Worm (Caenorhabditis elegans): ENCODE data around the gene srw-60.

DNA sequence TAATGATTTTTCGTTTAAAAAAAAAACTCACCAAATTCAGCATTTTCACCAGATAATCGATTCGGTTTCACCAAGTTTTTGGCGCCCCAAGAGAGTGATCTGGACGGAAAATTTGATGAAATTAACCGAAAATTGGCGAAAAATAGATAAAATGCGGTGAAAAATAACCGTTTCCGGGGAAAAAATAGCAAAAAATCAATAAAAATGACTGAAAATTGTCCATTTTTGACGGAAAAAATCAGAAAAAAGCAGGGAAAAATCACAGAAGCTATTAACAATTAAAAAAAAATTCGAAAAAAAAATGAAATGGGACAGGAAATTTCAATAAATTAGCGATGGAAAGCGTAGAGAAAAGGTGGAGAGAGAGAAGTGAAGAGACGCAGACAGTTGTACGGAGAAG, 44.9 kb upstream of the srw-60 start, which contains the start of gene ubc-15:
- TF ChIP-seq ref-1 (GFP tag; conservative IDR thresholded peaks at IDR 0.05) (no peak), T22C8.4 (GFP tag; IDR thresholded peaks at IDR 0.05) (no peak), ztf-23 (GFP tag; IDR thresholded peaks at IDR 0.05) (no peak), flt-1 (GFP tag; IDR thresholded peaks at IDR 0.05) (no peak)

Data from whole organism, midembryonic.